Worm (Caenorhabditis elegans) whole organism, L1 larva: ENCODE measurements around the gene K10H10.9.

Source experiments
- lin-13 ChIP-seq: fragments of 150-350 bp; optimal IDR thresholded peaks from 2 replicates; lab custom pipeline; 2014; ENCODE audit warnings: missing biosample characterization, missing genetic modification reagents, missing genetic modification characterization
- lin-39 ChIP-seq: fragments of 150-350 bp; optimal IDR thresholded peaks from 2 replicates; lab custom pipeline; 2014; ENCODE audit warnings: missing biosample characterization, missing genetic modification reagents, missing genetic modification characterization
- nhr-28 ChIP-seq: fragments of 150-350 bp; optimal IDR thresholded peaks from 2 replicates; lab custom pipeline; 2014; ENCODE audit warnings: missing biosample characterization, missing genetic modification characterization

DNA sequence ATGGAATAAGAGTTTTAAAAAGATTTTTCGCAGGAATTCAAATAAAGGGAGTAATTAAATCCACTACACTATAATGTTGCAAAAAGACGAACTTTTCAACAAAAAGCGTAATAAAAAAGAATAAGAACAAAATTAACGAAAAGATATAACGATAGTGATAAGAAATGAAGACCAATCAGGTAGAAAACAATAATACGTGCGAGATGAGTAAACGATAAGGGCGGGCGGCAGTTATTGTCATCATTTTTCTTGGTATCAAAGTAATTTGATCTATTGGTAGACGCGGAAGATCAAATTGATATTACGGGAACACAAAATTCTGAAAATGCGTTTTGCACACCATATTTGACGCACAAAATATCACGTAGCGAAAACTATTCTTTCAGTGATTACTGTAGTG is 20.5 kb downstream of the K10H10.9 start:
- TF ChIP-seq nhr-28 (tag; lab: Kevin White, UChicago) (no peak), lin-13 (GFP tag; lab: Kevin White, UChicago) (no peak), lin-39 (tag; lab: Kevin White, UChicago) (no peak)
